Fruit fly (Drosophila melanogaster): ENCODE data around the gene BBS1.

- TF ChIP-seq pan (optimal IDR thresholded peaks at IDR 0.05): no peak
- TF ChIP-seq EcR (GFP tag; optimal IDR thresholded peaks at IDR 0.05): no peak
- TF ChIP-seq Dll (optimal IDR thresholded peaks at IDR 0.05): no peak
These were observed 20.0 kb upstream of the BBS1 start for dm6 chr3L:7105693-7106092.
